Fruit fly (Drosophila melanogaster) whole organism, embryonic: ENCODE measurements around the gene CG16852.

ENCODE experiments used
- CG1024 ChIP-seq: fragments of 200-800 bp; sonication (Bioruptor generic); IDR thresholded peaks from 2 replicates; pipeline ENCODE4 v1.3.6; 2022; ENCODE audit warnings: missing biosample characterization, missing genetic modification characterization
- CG11504 ChIP-seq: fragments of 200-800 bp; sonication (Bioruptor generic); optimal IDR thresholded peaks from 3 replicates; lab custom pipeline; 2019; ENCODE audit warnings: missing biosample characterization, mild to moderate bottlenecking, missing genetic modification characterization, moderate library complexity
- CG12071 ChIP-seq: fragments of 200-800 bp; sonication (Bioruptor generic); optimal IDR thresholded peaks from 3 replicates; lab custom pipeline; 2018; ENCODE audit warnings: missing biosample characterization, mild to moderate bottlenecking, missing genetic modification characterization
- CG12391 ChIP-seq: fragments of 200-800 bp; sonication (Bioruptor generic); optimal IDR thresholded peaks from 3 replicates; lab custom pipeline; 2018; ENCODE audit warnings: missing biosample characterization, mild to moderate bottlenecking, missing genetic modification characterization, moderate library complexity
- CG13287 ChIP-seq: fragments of 200-800 bp; sonication (Bioruptor generic); IDR thresholded peaks from 2 replicates; pipeline ENCODE4 v1.3.6; 2022; ENCODE audit warnings: missing biosample characterization, missing genetic modification characterization; ENCODE audit not compliant: partially characterized antibody
- CG13894 ChIP-seq: fragments of 200-800 bp; sonication (Bioruptor generic); optimal IDR thresholded peaks from 3 replicates; lab custom pipeline; 2018; ENCODE audit warnings: missing biosample characterization, mild to moderate bottlenecking, missing genetic modification characterization, moderate library complexity
- CG2116 ChIP-seq: fragments of 200-800 bp; sonication (Bioruptor generic); optimal IDR thresholded peaks from 3 replicates; lab custom pipeline; 2018; ENCODE audit warnings: missing biosample characterization, mild to moderate bottlenecking, missing genetic modification characterization
- CG32767 ChIP-seq: fragments of 200-800 bp; sonication (Bioruptor generic); IDR thresholded peaks from 2 replicates; pipeline ENCODE4 v1.3.6; 2022; ENCODE audit warnings: missing biosample characterization, missing genetic modification characterization
- CG4707 ChIP-seq: fragments of 200-800 bp; sonication (Bioruptor generic); optimal IDR thresholded peaks from 2 replicates; lab custom pipeline; 2018; ENCODE audit warnings: missing biosample characterization, mild to moderate bottlenecking, missing genetic modification characterization, moderate library complexity
- CG6765 ChIP-seq: fragments of 200-800 bp; sonication (Bioruptor generic); optimal IDR thresholded peaks from 3 replicates; lab custom pipeline; 2017; ENCODE audit warnings: missing biosample characterization, mild to moderate bottlenecking, missing genetic modification characterization
- CG7963 ChIP-seq: fragments of 200-800 bp; sonication (Bioruptor generic); IDR thresholded peaks from 3 replicates; pipeline ENCODE4 v1.3.6; 2022; ENCODE audit warnings: missing biosample characterization, missing genetic modification characterization; ENCODE audit not compliant: partially characterized antibody
- CHES-1-like ChIP-seq: fragments of 200-800 bp; sonication (Bioruptor generic); optimal IDR thresholded peaks from 2 replicates; lab custom pipeline; 2016; ENCODE audit warnings: missing biosample characterization, missing genetic modification characterization
- D19A ChIP-seq: fragments of 200-800 bp; optimal IDR thresholded peaks from 3 replicates; lab custom pipeline; 2019; ENCODE audit warnings: missing biosample characterization, mild to moderate bottlenecking, missing genetic modification characterization, moderate library complexity
- Dp ChIP-seq: fragments of 200-800 bp; sonication (Bioruptor generic); optimal IDR thresholded peaks from 2 replicates; lab custom pipeline; 2018; ENCODE audit warnings: missing biosample characterization, mild to moderate bottlenecking, missing genetic modification characterization, moderate library complexity
- Drgx ChIP-seq: fragments of 200-800 bp; sonication (Bioruptor generic); IDR thresholded peaks from 2 replicates; pipeline ENCODE4 v1.3.6; 2022; ENCODE audit warnings: missing biosample characterization, missing genetic modification characterization
- Ets65A ChIP-seq: fragments of 200-800 bp; sonication (Bioruptor generic); peaks from one replicate; lab custom pipeline; 2016; ENCODE audit warnings: missing biosample characterization, missing genetic modification characterization
- HmgD ChIP-seq: fragments of 200-800 bp; sonication (Bioruptor generic); optimal IDR thresholded peaks from 3 replicates; lab custom pipeline; 2016; ENCODE audit warnings: missing biosample characterization, missing genetic modification characterization
- Med ChIP-seq: fragments of 200-800 bp; sonication (Bioruptor generic); peaks from one replicate; lab custom pipeline; 2016; ENCODE audit warnings: missing biosample characterization, missing genetic modification characterization, mild to moderate bottlenecking, inconsistent platforms, moderate library complexity
- Nf-YA ChIP-seq: fragments of 200-800 bp; sonication (Bioruptor generic); IDR thresholded peaks from 2 replicates; pipeline ENCODE4 v1.3.6; 2022; ENCODE audit warnings: missing biosample characterization, missing genetic modification characterization
- Nf-YB ChIP-seq: fragments of 200-800 bp; sonication (Bioruptor generic); optimal IDR thresholded peaks from 3 replicates; lab custom pipeline; 2019; ENCODE audit warnings: missing biosample characterization, mild to moderate bottlenecking, missing genetic modification characterization, moderate library complexity
- Nf-YC ChIP-seq: fragments of 200-800 bp; optimal IDR thresholded peaks from 3 replicates; lab custom pipeline; 2019; ENCODE audit warnings: missing biosample characterization, mild to moderate bottlenecking, missing genetic modification characterization, moderate library complexity
- Usf ChIP-seq: fragments of 200-800 bp; sonication (Bioruptor generic); optimal IDR thresholded peaks from 2 replicates; lab custom pipeline; 2017; ENCODE audit warnings: missing genotype, missing biosample characterization, missing genetic modification characterization
- ab ChIP-seq: fragments of 200-800 bp; sonication (Bioruptor generic); optimal IDR thresholded peaks from 2 replicates; lab custom pipeline; 2016; ENCODE audit warnings: missing biosample characterization, missing genetic modification characterization
- ap ChIP-seq: fragments of 200-800 bp; sonication (Bioruptor generic); IDR thresholded peaks from 2 replicates; pipeline ENCODE4 v1.3.6; 2022; ENCODE audit warnings: missing biosample characterization, missing genetic modification characterization
- ase ChIP-seq: fragments of 200-800 bp; sonication (Bioruptor generic); IDR thresholded peaks from 3 replicates; pipeline ENCODE4 v1.3.6; 2022; ENCODE audit warnings: missing biosample characterization, missing genetic modification characterization
- caup ChIP-seq: fragments of 200-800 bp; sonication (Bioruptor generic); optimal IDR thresholded peaks from 3 replicates; lab custom pipeline; 2017; ENCODE audit warnings: missing biosample characterization, mild to moderate bottlenecking, missing genetic modification characterization, moderate library complexity; ENCODE audit not compliant: severe bottlenecking
- chinmo ChIP-seq: fragments of 200-800 bp; sonication (Bioruptor generic); IDR thresholded peaks from 4 replicates; pipeline ENCODE4 v1.3.6; 2022; ENCODE audit warnings: missing biosample characterization, missing genetic modification characterization; ENCODE audit not compliant: partially characterized antibody
- crol ChIP-seq: fragments of 200-800 bp; sonication (Bioruptor generic); IDR thresholded peaks from 2 replicates; pipeline ENCODE4 v1.3.6; 2022; ENCODE audit warnings: missing biosample characterization, missing genetic modification characterization
- cwo ChIP-seq: fragments of 200-800 bp; sonication (Bioruptor generic); optimal IDR thresholded peaks from 3 replicates; lab custom pipeline; 2017; ENCODE audit warnings: missing biosample characterization, missing genetic modification characterization, mild to moderate bottlenecking, moderate library complexity, missing genetic modification reagents
- dati ChIP-seq: fragments of 200-800 bp; sonication (Bioruptor generic); IDR thresholded peaks from 2 replicates; pipeline ENCODE4 v1.3.6; 2022; ENCODE audit warnings: missing biosample characterization, missing genetic modification characterization
- eve ChIP-seq, 2 experiments: fragments of >200 bp; optimal IDR thresholded peaks; 2 replicates each; lab custom pipeline; 2017; ENCODE audit warnings: missing biosample characterization in 2 of 2, missing genetic modification characterization in 2 of 2
- exex ChIP-seq: fragments of 200-800 bp; sonication (Bioruptor generic); optimal IDR thresholded peaks from 4 replicates; lab custom pipeline; 2018; ENCODE audit warnings: missing biosample characterization, mild to moderate bottlenecking, missing genetic modification characterization, moderate library complexity
- fru ChIP-seq: fragments of >200 bp; optimal IDR thresholded peaks from 2 replicates; lab custom pipeline; 2017
- fu2 ChIP-seq: fragments of 200-800 bp; sonication (Bioruptor generic); optimal IDR thresholded peaks from 2 replicates; lab custom pipeline; 2016; ENCODE audit warnings: missing biosample characterization, missing genetic modification characterization
- gem ChIP-seq: fragments of 200-800 bp; sonication (Bioruptor generic); optimal IDR thresholded peaks from 2 replicates; lab custom pipeline; 2019; ENCODE audit warnings: missing biosample characterization, mild to moderate bottlenecking, missing genetic modification characterization, moderate library complexity
- grn ChIP-seq: fragments of 200-800 bp; sonication (Bioruptor generic); optimal IDR thresholded peaks from 3 replicates; lab custom pipeline; 2017; ENCODE audit warnings: missing biosample characterization, missing genetic modification characterization
- lab ChIP-seq: fragments of 200-800 bp; sonication (Bioruptor generic); optimal IDR thresholded peaks from 3 replicates; lab custom pipeline; 2017; ENCODE audit warnings: missing biosample characterization, missing genetic modification characterization, mild to moderate bottlenecking, moderate library complexity, missing genetic modification reagents
- mirr ChIP-seq: fragments of 200-800 bp; sonication (Bioruptor generic); optimal IDR thresholded peaks from 3 replicates; lab custom pipeline; 2018; ENCODE audit warnings: missing biosample characterization, mild to moderate bottlenecking, missing genetic modification characterization
- mld ChIP-seq: fragments of 200-800 bp; sonication (Bioruptor generic); IDR thresholded peaks from 3 replicates; pipeline ENCODE4 v1.3.6; 2022; ENCODE audit warnings: missing biosample characterization, missing genetic modification characterization; ENCODE audit not compliant: partially characterized antibody
- nerfin-1 ChIP-seq: fragments of 200-800 bp; sonication (Bioruptor generic); optimal IDR thresholded peaks from 3 replicates; lab custom pipeline; 2019; ENCODE audit warnings: missing biosample characterization, mild to moderate bottlenecking, missing genetic modification characterization, moderate library complexity
- nerfin-2 ChIP-seq: fragments of 200-800 bp; sonication (Bioruptor generic); IDR thresholded peaks from 2 replicates; pipeline ENCODE4 v1.3.6; 2022; ENCODE audit warnings: missing biosample characterization, missing genetic modification characterization; ENCODE audit not compliant: partially characterized antibody
- pros ChIP-seq: fragments of 200-800 bp; sonication (Bioruptor generic); optimal IDR thresholded peaks from 3 replicates; lab custom pipeline; 2019; ENCODE audit warnings: missing biosample characterization, mild to moderate bottlenecking, missing genetic modification characterization, moderate library complexity
- rib ChIP-seq: fragments of 200-800 bp; sonication (Bioruptor generic); IDR thresholded peaks from 2 replicates; pipeline ENCODE4 v1.3.6; 2022; ENCODE audit warnings: missing biosample characterization, missing genetic modification characterization
- row ChIP-seq: fragments of 200-800 bp; sonication (Bioruptor generic); IDR thresholded peaks from 3 replicates; pipeline ENCODE4 v1.3.6; 2022; ENCODE audit warnings: missing biosample characterization, missing genetic modification characterization
- sens ChIP-seq: fragments of 200-800 bp; sonication (Bioruptor generic); peaks from one replicate; lab custom pipeline; 2016; ENCODE audit warnings: missing biosample characterization, missing genetic modification characterization
- stwl ChIP-seq: fragments of 200-800 bp; sonication (Bioruptor generic); optimal IDR thresholded peaks from 3 replicates; lab custom pipeline; 2018; ENCODE audit warnings: missing biosample characterization, mild to moderate bottlenecking, missing genetic modification characterization, moderate library complexity
- sug ChIP-seq: fragments of 200-800 bp; optimal IDR thresholded peaks from 2 replicates; lab custom pipeline; 2019; ENCODE audit warnings: missing biosample characterization, mild to moderate bottlenecking, missing genetic modification characterization, moderate library complexity
- zf30C ChIP-seq: fragments of 200-800 bp; sonication (Bioruptor generic); optimal IDR thresholded peaks from 3 replicates; lab custom pipeline; 2018; ENCODE audit warnings: missing biosample characterization, mild to moderate bottlenecking, missing genetic modification characterization

Gene CG16852

DNA sequence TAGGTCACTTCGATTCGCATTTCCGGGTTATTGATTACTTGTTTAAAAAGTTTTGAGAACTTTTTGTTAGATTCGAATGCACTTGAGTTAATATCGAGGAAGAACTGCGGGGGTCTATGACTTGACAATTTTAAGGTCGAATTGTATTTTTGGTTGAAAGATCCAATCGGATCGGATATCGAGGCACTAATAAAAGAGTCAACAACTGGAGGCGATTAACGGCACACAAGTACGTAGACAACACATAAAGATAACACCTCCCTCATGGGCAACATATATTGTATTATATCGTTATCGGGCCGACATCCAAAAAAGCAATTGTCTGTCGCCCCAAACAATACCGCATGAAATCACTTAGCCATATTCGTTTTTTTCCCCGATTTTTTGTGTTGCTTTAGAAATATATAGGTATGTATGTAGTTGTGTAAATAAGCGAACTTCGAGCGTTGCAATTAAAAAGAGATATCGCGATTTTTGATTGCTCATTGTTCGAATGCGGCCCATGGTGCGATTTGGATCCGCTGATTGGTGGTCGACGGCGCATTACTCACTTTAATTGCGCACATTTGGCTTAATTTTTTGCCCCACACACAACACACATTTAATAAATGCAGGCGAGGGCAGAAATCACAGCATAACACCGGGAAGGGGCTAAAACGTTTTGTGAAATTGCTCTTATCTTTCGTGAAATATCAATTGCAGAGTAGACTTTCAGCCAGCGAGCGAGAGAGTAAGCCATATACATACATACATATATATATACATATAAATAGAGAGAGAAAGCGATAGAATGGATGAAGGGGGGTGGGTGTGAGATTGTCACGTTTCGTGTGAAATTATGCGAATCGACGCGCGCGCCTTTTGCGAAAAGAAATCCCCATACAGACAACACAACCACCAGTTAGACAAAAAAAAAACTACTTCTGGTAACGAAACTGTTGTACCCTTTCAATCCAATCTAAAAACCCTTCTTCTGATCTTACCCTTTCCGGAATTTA, 29.4 kb upstream of the CG16852 start:
- TF ChIP-seq CG12391 (tag; lab: Kevin White, UChicago) (no peak), ase (GFP tag; lab: Robert Waterston, UW) (no peak), zf30C (GFP tag; lab: Kevin White, UChicago) (no peak), sens (GFP tag; lab: Kevin White, UChicago) (peak; percentile 58), mld (no peak), CG4707 (GFP tag; lab: Kevin White, UChicago) (peak; percentile 64), lab (GFP tag; lab: Kevin White, UChicago) (no peak), stwl (no peak), fru (lab: Kevin White, UChicago) (no peak), Nf-YB (GFP tag; lab: Kevin White, UChicago) (peak; percentile 27), exex (peak; percentile 74), CHES-1-like (GFP tag; lab: Kevin White, UChicago) (no peak), CG12071 (GFP tag; lab: Kevin White, UChicago) (no peak), dati (GFP tag; lab: Robert Waterston, UW) (no peak), cwo (peak; percentile 55), grn (GFP tag; lab: Kevin White, UChicago) (peak; percentile 92), pros (peak; percentile 5), Drgx (GFP tag; lab: Robert Waterston, UW) (no peak), row (GFP tag; lab: Robert Waterston, UW) (peak; percentile 47; the same call in 2 of the 3 replicates), CG1024 (GFP tag; lab: Robert Waterston, UW) (no peak), Nf-YC (tag; lab: Kevin White, UChicago) (peak; percentile 41), chinmo (GFP tag; lab: Robert Waterston, UW) (peak; percentile 72; the same call in 1 of the 4 replicates), nerfin-2 (GFP tag; lab: Robert Waterston, UW) (no peak), CG13894 (tag; lab: Kevin White, UChicago) (peak; percentile 35), gem (tag; lab: Kevin White, UChicago) (no peak), caup (GFP tag; lab: Kevin White, UChicago) (peak; percentile 10), rib (peak; percentile 52; the same call in 1 of the 2 replicates), Dp (GFP tag; lab: Kevin White, UChicago) (no peak), HmgD (no peak), CG13287 (GFP tag; lab: Robert Waterston, UW) (no peak), CG32767 (GFP tag; lab: Robert Waterston, UW) (no peak), D19A (peak; percentile 19), mirr (GFP tag; lab: Kevin White, UChicago) (peak; percentile 87), CG6765 (GFP tag; lab: Kevin White, UChicago) (no peak), nerfin-1 (peak; percentile 68), eve (GFP tag; optimal IDR thresholded peaks at IDR 0.05; lab: Kevin White, UChicago) (peak in 1 of 2 experiments; percentile 14), Usf (GFP tag; lab: Kevin White, UChicago) (no peak), ab (GFP tag; lab: Kevin White, UChicago) (no peak), Med (GFP tag; lab: Kevin White, UChicago) (peak; percentile 82), CG11504 (tag; lab: Kevin White, UChicago) (no peak), ap (GFP tag; lab: Robert Waterston, UW) (no peak), fu2 (GFP tag; lab: Kevin White, UChicago) (no peak), crol (GFP tag; lab: Robert Waterston, UW) (peak; percentile 63; the same call in 1 of the 2 replicates), Ets65A (peak; percentile 1), sug (tag; lab: Kevin White, UChicago) (peak; percentile 20), CG2116 (GFP tag; lab: Kevin White, UChicago) (no peak), Nf-YA (GFP tag; lab: Robert Waterston, UW) (no peak), CG7963 (GFP tag; lab: Robert Waterston, UW) (no peak)
